Worm (Caenorhabditis elegans) whole organism, L4 larva: ENCODE measurements around the gene Y94H6A.3.
A peak's percentile ranks its signal among the peaks of the same experiment; 100 is the strongest.
"Not testable (repeated sequence)": the region's sequence is repeated elsewhere in the genome, so short reads cannot be mapped to it uniquely, and the experiment has no call there.

Source experiments
- D1046.2 ChIP-seq: fragments of 200-800 bp; sonication (Bioruptor generic); IDR thresholded peaks from 2 replicates; pipeline ENCODE4 v1.3.6; 2022; ENCODE audit warnings: missing genetic modification characterization, missing compliant biosample characterization
- F10B5.3 ChIP-seq: sonication (generic microtip); optimal IDR thresholded peaks from 2 replicates; lab custom pipeline; 2016; ENCODE audit warnings: mild to moderate bottlenecking, missing genetic modification characterization, missing compliant biosample characterization
- F37D6.2 ChIP-seq: sonication (generic microtip); optimal IDR thresholded peaks from 2 replicates; lab custom pipeline; 2016; ENCODE audit warnings: mild to moderate bottlenecking, missing genetic modification characterization, missing compliant biosample characterization
- T26A8.4 ChIP-seq: fragments of 200-800 bp; sonication (Bioruptor generic); IDR thresholded peaks from 2 replicates; pipeline ENCODE4 v1.3.6; 2022; ENCODE audit warnings: missing genetic modification characterization, missing compliant biosample characterization
- Y48G9A.11 ChIP-seq: fragments of 200-800 bp; sonication (Bioruptor generic); IDR thresholded peaks from 2 replicates; pipeline ENCODE4 v1.3.6; 2022; ENCODE audit warnings: missing genetic modification reagents, missing genetic modification characterization, missing compliant biosample characterization
- Y5F2A.4 ChIP-seq: fragments of 200-800 bp; sonication (Bioruptor generic); optimal IDR thresholded peaks from 2 replicates; lab custom pipeline; 2018; ENCODE audit warnings: mild to moderate bottlenecking, missing genetic modification characterization, missing compliant biosample characterization
- arid-1 ChIP-seq: fragments of 200-800 bp; sonication (Bioruptor generic); conservative IDR thresholded peaks from 2 replicates; pipeline ENCODE4 v1.3.6; 2022; ENCODE audit warnings: missing genetic modification reagents, missing genetic modification characterization, missing compliant biosample characterization
- ceh-20 ChIP-seq: fragments of 200-800 bp; sonication (Bioruptor generic); IDR thresholded peaks from 2 replicates; pipeline ENCODE4 v1.3.6; 2022; ENCODE audit warnings: missing genetic modification reagents, missing genetic modification characterization, missing compliant biosample characterization
- ceh-28 ChIP-seq: fragments of 150-350 bp; optimal IDR thresholded peaks from 2 replicates; lab custom pipeline; 2014; ENCODE audit warnings: missing biosample characterization, missing genetic modification reagents, missing genetic modification characterization
- ceh-32 ChIP-seq: sonication (generic microtip); optimal IDR thresholded peaks from 2 replicates; lab custom pipeline; 2016; ENCODE audit warnings: mild to moderate bottlenecking, missing genetic modification characterization, missing compliant biosample characterization; ENCODE audit not compliant: poor library complexity
- ceh-82 ChIP-seq: sonication (generic microtip); optimal IDR thresholded peaks from 2 replicates; lab custom pipeline; 2017; ENCODE audit warnings: missing biosample characterization, missing genetic modification characterization
- ces-1 ChIP-seq: fragments of 150-350 bp; sonication (generic microtip); optimal IDR thresholded peaks from 4 replicates; lab custom pipeline; 2014; ENCODE audit warnings: missing biosample characterization, missing genetic modification reagents, missing genetic modification characterization
- daf-16 ChIP-seq, 3 experiments: sonication (generic microtip); optimal IDR thresholded peaks; 2 replicates each; lab custom pipeline; 2016 to 2017; ENCODE audit warnings: missing genetic modification characterization in 3 of 3, missing genetic modification reagents in 3 of 3, mild to moderate bottlenecking in 2 of 3, missing compliant biosample characterization in 2 of 3, missing biosample characterization in 1 of 3, moderate library complexity in 1 of 3
- daf-19 ChIP-seq: fragments of 200-800 bp; sonication (Bioruptor generic); conservative IDR thresholded peaks from 2 replicates; pipeline ENCODE4 v1.3.6; 2022; ENCODE audit warnings: missing genetic modification characterization, missing compliant biosample characterization
- dmd-6 ChIP-seq: fragments of 200-800 bp; sonication (Bioruptor generic); IDR thresholded peaks from 2 replicates; pipeline ENCODE4 v1.3.6; 2022; ENCODE audit warnings: missing genetic modification reagents, missing genetic modification characterization, missing compliant biosample characterization
- dmd-9 ChIP-seq: fragments of 200-800 bp; sonication (Bioruptor generic); IDR thresholded peaks from 2 replicates; pipeline ENCODE4 v1.3.6; 2022; ENCODE audit warnings: missing genetic modification reagents, missing genetic modification characterization, missing compliant biosample characterization
- dpl-1 ChIP-seq: fragments of 150-350 bp; optimal IDR thresholded peaks from 2 replicates; lab custom pipeline; 2014; ENCODE audit warnings: missing biosample characterization, missing genetic modification reagents, missing genetic modification characterization
- dve-1 ChIP-seq: sonication (generic microtip); optimal IDR thresholded peaks from 2 replicates; lab custom pipeline; 2017; ENCODE audit warnings: antibody characterized with exemption, mild to moderate bottlenecking, missing genetic modification characterization, missing compliant biosample characterization; ENCODE audit not compliant: insufficient read depth
- egl-43 ChIP-seq: fragments of 200-800 bp; sonication (Bioruptor generic); IDR thresholded peaks from 2 replicates; pipeline ENCODE4 v1.3.6; 2022; ENCODE audit warnings: missing genetic modification reagents, missing genetic modification characterization, missing compliant biosample characterization
- fkh-10 ChIP-seq: fragments of 150-350 bp; optimal IDR thresholded peaks from 2 replicates; lab custom pipeline; 2014; ENCODE audit warnings: missing biosample characterization, missing genetic modification reagents, missing genetic modification characterization
- hlh-11 ChIP-seq: fragments of 200-800 bp; sonication (Bioruptor generic); optimal IDR thresholded peaks from 2 replicates; lab custom pipeline; 2018; ENCODE audit warnings: mild to moderate bottlenecking, missing genetic modification characterization, missing compliant biosample characterization
- hmg-1.1 ChIP-seq: fragments of 200-800 bp; sonication (Bioruptor generic); IDR thresholded peaks from 2 replicates; pipeline ENCODE4 v1.3.6; 2022; ENCODE audit warnings: missing genetic modification reagents, missing genetic modification characterization, missing compliant biosample characterization
- jun-1 ChIP-seq: fragments of 150-350 bp; optimal IDR thresholded peaks from 2 replicates; lab custom pipeline; 2014; ENCODE audit warnings: missing biosample characterization, missing genetic modification reagents, missing genetic modification characterization
- lin-15B ChIP-seq: fragments of 150-350 bp; sonication (generic microtip); optimal IDR thresholded peaks from 3 replicates; lab custom pipeline; 2014; ENCODE audit warnings: missing biosample characterization, missing genetic modification characterization
- lin-38 ChIP-seq: fragments of 200-800 bp; sonication (Bioruptor generic); IDR thresholded peaks from 2 replicates; pipeline ENCODE4 v1.3.6; 2022; ENCODE audit warnings: missing genetic modification reagents, missing genetic modification characterization, missing compliant biosample characterization
- lir-3 ChIP-seq: sonication (generic microtip); optimal IDR thresholded peaks from 2 replicates; lab custom pipeline; 2016; ENCODE audit warnings: mild to moderate bottlenecking, missing genetic modification characterization, missing compliant biosample characterization
- lsy-2 ChIP-seq, 2 experiments: fragments of 150-350 bp in 1 of 2; sonication (generic microtip) in 1 of 2; optimal IDR thresholded peaks; 2 replicates each; lab custom pipeline; 2014 to 2017; ENCODE audit warnings: missing biosample characterization in 2 of 2, missing genetic modification characterization in 2 of 2
- mep-1 ChIP-seq: fragments of 150-350 bp; sonication (generic microtip); optimal IDR thresholded peaks from 3 replicates; lab custom pipeline; 2014; ENCODE audit warnings: missing biosample characterization, missing genetic modification characterization
- mes-2 ChIP-seq: sonication (generic microtip); optimal IDR thresholded peaks from 2 replicates; lab custom pipeline; 2016; ENCODE audit warnings: missing genotype, mild to moderate bottlenecking, missing genetic modification characterization, missing compliant biosample characterization; ENCODE audit not compliant: poor library complexity, severe bottlenecking
- mxl-2 ChIP-seq: fragments of 200-800 bp; sonication (Bioruptor generic); conservative IDR thresholded peaks from 2 replicates; pipeline ENCODE4 v1.3.6; 2022; ENCODE audit warnings: missing genetic modification reagents, missing genetic modification characterization, missing compliant biosample characterization
- mxl-3 ChIP-seq: fragments of 200-800 bp; sonication (Bioruptor generic); optimal IDR thresholded peaks from 2 replicates; lab custom pipeline; 2018; ENCODE audit warnings: mild to moderate bottlenecking, missing genetic modification characterization, missing compliant biosample characterization
- nhr-102 ChIP-seq: sonication (generic microtip); optimal IDR thresholded peaks from 2 replicates; lab custom pipeline; 2016; ENCODE audit warnings: mild to moderate bottlenecking, missing genetic modification characterization, moderate library complexity, missing compliant biosample characterization
- nhr-42 ChIP-seq: fragments of 200-800 bp; sonication (Bioruptor generic); IDR thresholded peaks from 2 replicates; pipeline ENCODE4 v1.3.6; 2022; ENCODE audit warnings: missing genetic modification characterization, missing compliant biosample characterization
- nhr-48 ChIP-seq: sonication (generic microtip); optimal IDR thresholded peaks from 2 replicates; lab custom pipeline; 2016; ENCODE audit warnings: mild to moderate bottlenecking, missing genetic modification characterization, missing compliant biosample characterization
- nhr-6 ChIP-seq: fragments of 150-350 bp; optimal IDR thresholded peaks from 2 replicates; lab custom pipeline; 2014; ENCODE audit warnings: missing biosample characterization, missing genetic modification characterization
- nhr-77 ChIP-seq: fragments of 150-350 bp; optimal IDR thresholded peaks from 2 replicates; lab custom pipeline; 2014; ENCODE audit warnings: missing biosample characterization, missing genetic modification characterization
- rbr-2 ChIP-seq: sonication (generic microtip); optimal IDR thresholded peaks from 2 replicates; lab custom pipeline; 2016; ENCODE audit warnings: missing genotype, missing genetic modification characterization, missing compliant biosample characterization
- skn-1 ChIP-seq: fragments of 150-350 bp; optimal IDR thresholded peaks from 2 replicates; lab custom pipeline; 2014; ENCODE audit warnings: missing biosample characterization, missing genetic modification characterization
- snpc-1.2 ChIP-seq: fragments of 200-800 bp; sonication (Bioruptor generic); IDR thresholded peaks from 2 replicates; pipeline ENCODE4 v1.3.6; 2022; ENCODE audit warnings: missing genetic modification reagents, missing genetic modification characterization, missing compliant biosample characterization
- spr-3 ChIP-seq: fragments of 200-800 bp; sonication (Bioruptor generic); optimal IDR thresholded peaks from 2 replicates; lab custom pipeline; 2018; ENCODE audit warnings: mild to moderate bottlenecking, missing genetic modification characterization, missing compliant biosample characterization
- zag-1 ChIP-seq: fragments of 150-350 bp; optimal IDR thresholded peaks from 2 replicates; lab custom pipeline; 2014; ENCODE audit warnings: missing biosample characterization, missing genetic modification characterization
- zfp-2 ChIP-seq: sonication (generic microtip); optimal IDR thresholded peaks from 2 replicates; lab custom pipeline; 2016; ENCODE audit warnings: mild to moderate bottlenecking, missing genetic modification characterization, missing compliant biosample characterization
- zip-2 ChIP-seq: fragments of 150-350 bp; optimal IDR thresholded peaks from 2 replicates; lab custom pipeline; 2014; ENCODE audit warnings: missing biosample characterization, missing genetic modification characterization

The Y94H6A.3 gene

ce11 chrIV:2711122-2711669 lies 34.9 kb downstream of the Y94H6A.3 start (continued):
- no peak for TF ChIP-seq ces-1 (GFP tag; lab: Kevin White, UChicago)
- peak; percentile 85 for TF ChIP-seq lin-38 (GFP tag; lab: Robert Waterston, UW)
- no peak for TF ChIP-seq lin-15B
- no peak for TF ChIP-seq dpl-1 (GFP tag; lab: Kevin White, UChicago)
- TF ChIP-seq ceh-32 (tag; lab: Kevin White, UChicago) = no peak
- no peak for TF ChIP-seq F10B5.3 (tag; lab: Kevin White, UChicago)
- no peak for TF ChIP-seq rbr-2
- TF ChIP-seq Y48G9A.11 (GFP tag; lab: Robert Waterston, UW) = no peak
- TF ChIP-seq zag-1 (tag; lab: Kevin White, UChicago) = no peak
- TF ChIP-seq nhr-6 (tag; lab: Kevin White, UChicago) = no peak
- TF ChIP-seq nhr-77 (tag; lab: Kevin White, UChicago) = peak; percentile 4
- no peak for TF ChIP-seq F37D6.2 (tag; lab: Kevin White, UChicago)
- no peak for TF ChIP-seq spr-3
- TF ChIP-seq lsy-2 (tag; optimal IDR thresholded peaks at IDR 0.05; lab: Kevin White, UChicago) = peak in 1 of 2 experiments; percentile 40
- 0 out of 2 replicates have a peak, but pooled peaks have one; percentile 6 for TF ChIP-seq arid-1
- TF ChIP-seq zip-2 (tag; lab: Kevin White, UChicago) = peak; percentile 71
- no peak for TF ChIP-seq zfp-2
- peak; percentile 31 for TF ChIP-seq hlh-11 (tag; lab: Kevin White, UChicago)
- no peak for TF ChIP-seq nhr-42 (GFP tag; lab: Robert Waterston, UW)
- TF ChIP-seq Y5F2A.4 = no peak
- TF ChIP-seq snpc-1.2 = no peak

- no peak for TF ChIP-seq daf-19
- no peak for TF ChIP-seq lir-3 (tag; lab: Kevin White, UChicago)
- no peak for TF ChIP-seq nhr-102 (tag; lab: Kevin White, UChicago)
- TF ChIP-seq ceh-28 = peak; percentile 33
- TF ChIP-seq ceh-20 = no peak
- no peak for TF ChIP-seq jun-1 (tag; lab: Kevin White, UChicago)
These were observed 36.6 kb downstream of the Y94H6A.3 start, which contains the start of gene Y94H6A.12 for ce11 chrIV:2712935-2713334. TSS of gene Y94H6A.12 (minus strand) at chrIV:2713035.

- TF ChIP-seq D1046.2, nhr-42, mxl-2 (GFP tag; lab: Robert Waterston, UW): not testable (repeated sequence)
These were observed 40.2 kb downstream of the Y94H6A.3 start, which contains the start of gene Y94H6A.7 for ce11 chrIV:2716474-2716873. TSS of gene Y94H6A.7 (minus strand) at chrIV:2716574.

- not testable (repeated sequence) for TF ChIP-seq lin-38 (GFP tag; lab: Robert Waterston, UW); ceh-20; egl-43 (GFP tag; lab: Robert Waterston, UW)
These were observed 43.4 kb downstream of the Y94H6A.3 start, which contains the start of gene ndua-12 for ce11 chrIV:2719734-2720133. TSS of gene ndua-12 (minus strand) at chrIV:2719834.

- TF ChIP-seq skn-1 (tag; lab: Kevin White, UChicago) (no peak), dmd-9 (GFP tag; lab: Robert Waterston, UW) (0 out of 2 replicates have a peak, but pooled peaks have one; percentile 43), snpc-1.2 (no peak), rbr-2 (peak; percentile 77), D1046.2 (GFP tag; lab: Robert Waterston, UW) (0 out of 2 replicates have a peak, but pooled peaks have one; percentile 7), dve-1 (tag; lab: Kevin White, UChicago) (peak; percentile 80), mep-1 (tag; lab: Kevin White, UChicago) (peak; percentile 79), nhr-48 (tag; lab: Kevin White, UChicago) (peak; percentile 28), lsy-2 (tag; optimal IDR thresholded peaks at IDR 0.05; lab: Kevin White, UChicago) (peak in 1 of 2 experiments; percentile 89), T26A8.4 (GFP tag; lab: Robert Waterston, UW) (peak; percentile 70), fkh-10 (GFP tag; lab: Kevin White, UChicago) (peak; percentile 34), mes-2 (tag; lab: Kevin White, UChicago) (peak; percentile 92), hmg-1.1 (peak; percentile 80), dmd-6 (peak; percentile 72), zfp-2 (no peak), mxl-3 (peak; percentile 65), daf-16 (GFP tag; optimal IDR thresholded peaks at IDR 0.05; lab: Kevin White, UChicago) (no peak), daf-16 (tag; optimal IDR thresholded peaks at IDR 0.05; lab: Kevin White, UChicago) (peak; percentile 34), ceh-82 (tag; lab: Kevin White, UChicago) (no peak)
These were observed 49.5 kb downstream of the Y94H6A.3 start, which contains the start of gene ubxn-2 for ce11 chrIV:2725784-2726183. TSS of gene ubxn-2 (minus strand) at chrIV:2725819.
